Worm (Caenorhabditis elegans) whole organism, early embryonic: ENCODE data around the gene C17C3.9.

Experiments used
- ama-1 ChIP-seq: fragments of 150-350 bp; optimal IDR thresholded peaks from 2 replicates; lab custom pipeline; 2014
- ceh-36 ChIP-seq: sonication (generic microtip); optimal IDR thresholded peaks from 2 replicates; lab custom pipeline; 2016; ENCODE audit warnings: missing genetic modification characterization, inconsistent platforms, missing compliant biosample characterization
- hmg-4 ChIP-seq: fragments of 200-800 bp; sonication (Bioruptor generic); optimal IDR thresholded peaks from 2 replicates; lab custom pipeline; 2018; ENCODE audit warnings: mild to moderate bottlenecking, missing genetic modification characterization, missing compliant biosample characterization
- hnd-1 ChIP-seq: sonication (generic microtip); optimal IDR thresholded peaks from 2 replicates; lab custom pipeline; 2016; ENCODE audit warnings: missing genetic modification characterization, missing compliant biosample characterization
- scrt-1 ChIP-seq: fragments of 200-800 bp; sonication (Bioruptor generic); IDR thresholded peaks from 2 replicates; pipeline ENCODE4 v1.3.6; 2022; ENCODE audit warnings: missing genetic modification characterization, missing compliant biosample characterization
- sea-1 ChIP-seq: fragments of 200-800 bp; sonication (Bioruptor generic); conservative IDR thresholded peaks from 2 replicates; pipeline ENCODE4 v1.3.6; 2022; ENCODE audit warnings: missing genetic modification characterization, missing compliant biosample characterization
- tbx-11 ChIP-seq: fragments of 200-800 bp; sonication (Bioruptor generic); IDR thresholded peaks from 2 replicates; pipeline ENCODE4 v1.3.6; 2022; ENCODE audit warnings: missing genetic modification characterization, missing compliant biosample characterization
- tbx-37 ChIP-seq: fragments of 200-800 bp; sonication (Bioruptor generic); conservative IDR thresholded peaks from 2 replicates; pipeline ENCODE4 v1.3.6; 2022; ENCODE audit warnings: missing genetic modification reagents, missing genetic modification characterization, missing compliant biosample characterization

DNA sequence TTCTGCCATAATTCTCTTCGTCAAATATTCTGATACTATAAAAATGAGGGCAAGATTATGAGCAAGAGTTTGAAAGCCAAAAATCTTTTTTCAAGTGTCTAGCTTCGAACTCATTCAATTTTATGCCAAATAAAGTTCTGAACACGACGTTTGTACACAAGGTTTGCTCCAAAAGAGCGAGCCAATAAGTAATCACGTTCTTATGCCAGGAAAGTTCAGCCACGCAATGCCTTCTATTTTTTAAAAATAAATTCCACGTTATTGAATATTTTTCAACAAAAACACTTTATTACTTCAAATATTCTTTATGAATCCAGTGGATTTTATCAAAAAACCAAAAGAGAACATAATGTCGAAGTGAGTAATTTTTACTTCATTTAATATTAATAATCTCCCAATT, 44.2 kb downstream of the C17C3.9 start, which contains the start of gene nep-5:
- no peak for TF ChIP-seq hmg-4
- no peak for TF ChIP-seq tbx-37 (GFP tag; lab: Robert Waterston, UW)
- no peak for TF ChIP-seq ama-1
- no peak for TF ChIP-seq tbx-11
- no peak for TF ChIP-seq hnd-1 (tag; lab: Kevin White, UChicago)
- TF ChIP-seq scrt-1 (GFP tag; lab: Robert Waterston, UW): no peak
- no peak for TF ChIP-seq ceh-36 (tag; lab: Kevin White, UChicago)
- TF ChIP-seq sea-1 (GFP tag; lab: Robert Waterston, UW): no peak
